Worm (Caenorhabditis elegans) whole organism, young adult: Measurements from ENCODE around the gene apb-1.

Experiments used
- F23B12.7 ChIP-seq: sonication (generic microtip); optimal IDR thresholded peaks from 2 replicates; lab custom pipeline; 2017; ENCODE audit warnings: missing genetic modification characterization, mild to moderate bottlenecking, missing compliant biosample characterization, antibody characterized with exemption, moderate library complexity; ENCODE audit not compliant: insufficient read depth
- F33H1.4 ChIP-seq: fragments of 200-800 bp; sonication (Bioruptor generic); IDR thresholded peaks from 2 replicates; pipeline ENCODE4 v1.3.6; 2022; ENCODE audit warnings: missing genetic modification reagents, missing genetic modification characterization, missing compliant biosample characterization
- F49E8.2 ChIP-seq: sonication (generic microtip); optimal IDR thresholded peaks from 3 replicates; lab custom pipeline; 2017; ENCODE audit warnings: missing genetic modification characterization, mild to moderate bottlenecking, missing compliant biosample characterization, antibody characterized with exemption, moderate library complexity; ENCODE audit not compliant: insufficient read depth
- athp-1 ChIP-seq: sonication (generic microtip); optimal IDR thresholded peaks from 2 replicates; lab custom pipeline; 2017; ENCODE audit warnings: mild to moderate bottlenecking, missing genetic modification characterization, missing compliant biosample characterization
- ceh-100 ChIP-seq: fragments of 200-800 bp; sonication (Bioruptor generic); IDR thresholded peaks from 2 replicates; pipeline ENCODE4 v1.3.6; 2022; ENCODE audit warnings: missing genetic modification reagents, missing genetic modification characterization, missing compliant biosample characterization
- hlh-26 ChIP-seq: fragments of 200-800 bp; sonication (Bioruptor generic); conservative IDR thresholded peaks from 2 replicates; pipeline ENCODE4 v1.3.6; 2022; ENCODE audit warnings: missing genetic modification reagents, missing genetic modification characterization, missing compliant biosample characterization
- hrde-1 ChIP-seq: sonication (generic microtip); optimal IDR thresholded peaks from 2 replicates; lab custom pipeline; 2016; ENCODE audit warnings: missing genetic modification characterization, mild to moderate bottlenecking, missing compliant biosample characterization, moderate library complexity, missing genotype, missing genetic modification reagents, borderline replicate concordance
- nhr-27 ChIP-seq: fragments of 200-800 bp; sonication (Bioruptor generic); optimal IDR thresholded peaks from 2 replicates; lab custom pipeline; 2018; ENCODE audit warnings: mild to moderate bottlenecking, missing genetic modification characterization, moderate library complexity, missing compliant biosample characterization
- pha-4 ChIP-seq: fragments of 150-350 bp; sonication (generic microtip); optimal IDR thresholded peaks from 2 replicates; lab custom pipeline; 2014; ENCODE audit warnings: missing biosample characterization, missing genetic modification reagents, missing genetic modification characterization
- tlf-1 ChIP-seq: fragments of 200-800 bp; sonication (Bioruptor generic); optimal IDR thresholded peaks from 2 replicates; lab custom pipeline; 2018; ENCODE audit warnings: mild to moderate bottlenecking, missing genetic modification characterization, missing compliant biosample characterization
- unc-62 ChIP-seq: fragments of 150-350 bp; optimal IDR thresholded peaks from 2 replicates; lab custom pipeline; 2014; ENCODE audit warnings: missing biosample characterization, missing genetic modification reagents, missing genetic modification characterization
- ztf-25 ChIP-seq: fragments of 200-800 bp; sonication (Bioruptor generic); IDR thresholded peaks from 2 replicates; pipeline ENCODE4 v1.3.6; 2022; ENCODE audit warnings: missing genetic modification reagents, missing genetic modification characterization, missing compliant biosample characterization

- TF ChIP-seq hrde-1 (no peak), hlh-26 (GFP tag; lab: Robert Waterston, UW) (no peak), nhr-27 (tag; lab: Kevin White, UChicago) (no peak), athp-1 (tag; lab: Kevin White, UChicago) (no peak), F23B12.7 (no peak), ztf-25 (GFP tag; lab: Robert Waterston, UW) (no peak), unc-62 (GFP tag; lab: Kevin White, UChicago) (no peak), ceh-100 (GFP tag; lab: Robert Waterston, UW) (no peak), tlf-1 (GFP tag; lab: Kevin White, UChicago) (no peak), F33H1.4 (GFP tag; lab: Robert Waterston, UW) (no peak), pha-4 (no peak), F49E8.2 (tag; lab: Kevin White, UChicago) (no peak)
These were observed 919 bp upstream of the apb-1 start, which contains the start of gene mdt-19 for ce11 chrIII:2597753-2598152.
